Fruit fly (Drosophila melanogaster): ENCODE measurements around the gene CG9915.

The CG9915 gene

DNA sequence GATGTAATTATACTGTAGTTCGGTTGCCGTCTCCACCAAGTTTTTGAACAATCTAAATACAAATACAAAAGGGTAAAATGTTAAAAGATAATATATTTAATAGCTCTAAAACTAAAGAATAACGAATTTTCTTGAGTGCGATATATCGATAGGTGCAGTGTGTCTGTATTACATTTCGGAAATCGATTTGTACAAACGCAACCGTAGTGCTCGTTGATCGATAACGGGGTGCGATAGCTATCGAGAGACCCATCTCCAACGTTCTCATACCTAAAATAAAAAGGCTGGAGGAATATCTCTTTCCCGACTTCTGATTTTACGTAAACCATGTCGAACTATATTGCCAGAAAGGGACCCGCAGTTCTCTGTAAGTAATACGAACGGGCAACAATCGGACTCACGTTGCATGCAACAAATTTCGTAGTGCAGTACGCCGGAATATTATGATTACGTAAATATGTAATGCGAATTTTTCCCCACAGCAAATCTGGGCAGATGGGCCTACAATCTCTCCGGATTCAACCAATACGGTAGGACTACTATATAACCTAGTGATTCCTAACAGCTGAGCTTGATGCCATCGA is 26.8 kb downstream of the CG9915 start, which contains the start of gene UQCR-14 (continued):
- TF ChIP-seq CG6792 (GFP tag; optimal IDR thresholded peaks at IDR 0.05) (no peak), CG3032 (tag; optimal IDR thresholded peaks at IDR 0.05) (no peak), CG16779 (tag; optimal IDR thresholded peaks at IDR 0.05) (no peak), Eip75B (GFP tag; optimal IDR thresholded peaks at IDR 0.05) (no peak), CG34406 (GFP tag; optimal IDR thresholded peaks at IDR 0.05) (no peak), CG11762 (GFP tag; optimal IDR thresholded peaks at IDR 0.05; ENCODE audit: insufficient read depth) (no peak)

DNA sequence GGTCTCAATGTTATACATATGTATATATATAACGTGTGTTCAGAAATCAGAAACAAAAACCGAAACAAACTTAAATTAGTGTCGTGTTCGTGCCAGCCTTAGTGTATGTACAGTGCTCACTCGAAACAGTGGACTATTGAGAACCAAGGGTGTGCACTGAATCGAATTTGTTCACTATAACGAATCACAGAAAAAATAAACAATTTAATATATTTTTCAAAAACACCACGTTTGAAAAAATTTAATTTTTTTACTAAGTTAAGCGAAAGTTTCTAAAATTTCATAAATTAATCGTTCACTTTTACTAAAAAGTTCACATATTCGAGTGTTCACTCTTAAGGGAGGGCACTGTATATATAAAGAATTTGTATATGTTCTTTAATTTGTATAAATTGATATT is 27.8 kb downstream of the CG9915 start:
- TF ChIP-seq OdsH (GFP tag; optimal IDR thresholded peaks at IDR 0.05) (peak; percentile 38), CG10631 (GFP tag; optimal IDR thresholded peaks at IDR 0.05) (peak; percentile 11), Met (GFP tag; optimal IDR thresholded peaks at IDR 0.05) (peak; percentile 43), CG3919 (GFP tag; optimal IDR thresholded peaks at IDR 0.05) (no peak), vri (GFP tag; optimal IDR thresholded peaks at IDR 0.05) (peak; percentile 7), Sox102F (GFP tag; optimal IDR thresholded peaks at IDR 0.05) (peak; percentile 24), eg (GFP tag; IDR thresholded peaks at IDR 0.05) (no peak), topi (GFP tag; optimal IDR thresholded peaks at IDR 0.05) (peak; percentile 34), Eip75B (GFP tag; optimal IDR thresholded peaks at IDR 0.05) (peak; percentile 18), CG6792 (GFP tag; optimal IDR thresholded peaks at IDR 0.05) (peak; percentile 20), Eip78C (GFP tag) (peak; percentile 79), CG7368 (GFP tag; optimal IDR thresholded peaks at IDR 0.05) (no peak), pdm3 (GFP tag; optimal IDR thresholded peaks at IDR 0.05) (peak; percentile 27), spab (GFP tag; optimal IDR thresholded peaks at IDR 0.05) (no peak), Hr39 (GFP tag; optimal IDR thresholded peaks at IDR 0.05) (peak; percentile 26), CG31627 (GFP tag; optimal IDR thresholded peaks at IDR 0.05) (peak; percentile 19), lz (GFP tag; optimal IDR thresholded peaks at IDR 0.05) (peak; percentile 20), Hr4 (GFP tag; optimal IDR thresholded peaks at IDR 0.05) (peak; percentile 9), svp (GFP tag) (peak; percentile 83), CG11294 (GFP tag; IDR thresholded peaks at IDR 0.05) (no peak), CG34406 (GFP tag; optimal IDR thresholded peaks at IDR 0.05) (peak; percentile 17), acj6 (GFP tag; optimal IDR thresholded peaks at IDR 0.05) (peak; percentile 17), esn (GFP tag; optimal IDR thresholded peaks at IDR 0.05) (peak; percentile 46), Smox (GFP tag; optimal IDR thresholded peaks at IDR 0.05) (peak; percentile 34)

DNA sequence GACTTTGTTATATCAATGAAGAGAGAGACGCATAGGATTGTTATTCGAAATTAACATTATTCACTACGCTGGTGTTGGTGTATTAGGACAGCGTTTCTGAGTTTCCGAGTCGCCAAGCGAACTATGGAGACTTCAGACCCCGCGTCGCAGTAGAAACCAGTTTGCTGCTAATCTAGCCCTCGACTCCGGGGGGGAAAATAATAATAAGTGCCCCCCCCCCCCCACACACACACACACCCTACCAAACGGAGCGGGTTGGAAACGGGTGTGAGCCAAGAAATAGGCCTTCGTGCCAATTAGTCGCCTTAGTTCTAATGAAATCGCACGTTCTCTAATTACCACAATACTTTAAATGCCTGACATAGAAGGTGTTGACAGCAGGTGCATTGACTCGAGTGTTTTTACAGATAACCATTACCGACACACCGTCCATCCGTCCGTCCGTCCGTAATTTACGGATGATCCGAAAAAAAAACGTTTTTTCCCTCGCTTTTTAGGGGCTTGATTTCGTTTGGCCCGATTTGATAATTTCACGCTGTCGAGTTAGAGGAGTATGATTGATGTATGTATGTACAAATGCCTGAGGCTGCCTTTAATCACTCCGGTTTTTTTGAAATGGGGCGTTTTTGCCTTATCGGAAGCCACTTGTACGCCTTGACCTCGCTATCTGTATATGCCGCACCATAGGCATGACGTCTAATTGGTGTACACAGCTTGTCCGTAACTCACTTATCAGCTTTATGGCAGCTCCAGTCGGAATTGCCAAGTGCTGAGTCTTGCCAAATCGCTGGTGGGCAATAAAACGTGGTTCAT is 31.0 kb downstream of the CG9915 start:
- peak; percentile 78 for TF ChIP-seq vri (GFP tag; optimal IDR thresholded peaks at IDR 0.05)
- TF ChIP-seq fkh (GFP tag; optimal IDR thresholded peaks at IDR 0.05) = peak; percentile 34
- peak; percentile 20 for TF ChIP-seq Eip78C (GFP tag)
- TF ChIP-seq svp (GFP tag) = peak; percentile 93
- TF ChIP-seq CG9139 (GFP tag; optimal IDR thresholded peaks at IDR 0.05) = no peak
- TF ChIP-seq CG3919 (GFP tag; optimal IDR thresholded peaks at IDR 0.05) = no peak

DNA sequence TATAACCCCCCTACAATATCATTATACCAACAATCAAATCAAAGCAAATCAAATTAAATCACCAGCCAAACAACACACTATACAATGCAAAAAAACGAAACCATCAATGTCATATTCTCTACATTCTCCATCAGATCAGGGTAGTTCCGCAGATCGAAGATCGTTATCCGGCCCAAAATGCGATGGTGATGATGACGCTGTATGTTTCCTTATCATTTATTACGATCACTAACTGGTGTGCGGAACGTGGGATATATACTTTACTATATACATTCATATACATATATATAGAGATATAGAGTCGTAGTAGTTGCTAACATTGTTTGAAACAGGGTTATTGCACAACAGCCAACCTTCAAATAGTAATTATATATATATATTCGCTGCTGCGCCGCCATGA is 31.6 kb downstream of the CG9915 start:
- TF ChIP-seq CG1621 (tag; optimal IDR thresholded peaks at IDR 0.05) (no peak), fd85E (GFP tag; optimal IDR thresholded peaks at IDR 0.05) (no peak), CG6854 (GFP tag; optimal IDR thresholded peaks at IDR 0.05) (no peak), eg (GFP tag; IDR thresholded peaks at IDR 0.05) (no peak), ss (GFP tag; optimal IDR thresholded peaks at IDR 0.05) (no peak), Blimp-1 (GFP tag; optimal IDR thresholded peaks at IDR 0.05) (no peak), pdm3 (GFP tag; optimal IDR thresholded peaks at IDR 0.05) (no peak), CG11762 (GFP tag; optimal IDR thresholded peaks at IDR 0.05; ENCODE audit: insufficient read depth) (no peak)

Data from whole organism, prepupa.